Worm (Caenorhabditis elegans): Measurements from ENCODE around the gene R05D3.3.
A peak's percentile ranks its signal among the peaks of the same experiment; 100 is the strongest.

Gene R05D3.3

ce11 chrIII:8320183-8320582 lies 43.6 kb upstream of the R05D3.3 start, which contains the start of gene F10E9.10:
TSS of gene F10E9.10 (minus strand) at chrIII:8320283.
- TF ChIP-seq elt-3 (tag; optimal IDR thresholded peaks at IDR 0.05) (no peak), pqm-1 (tag; optimal IDR thresholded peaks at IDR 0.05) (no peak), nhr-11 (tag; optimal IDR thresholded peaks at IDR 0.05) (no peak), snpc-4 (tag; optimal IDR thresholded peaks at IDR 0.05) (no peak), lsy-12 (tag; optimal IDR thresholded peaks at IDR 0.05) (no peak), daf-12 (tag; optimal IDR thresholded peaks at IDR 0.05) (no peak), nhr-67 (tag; optimal IDR thresholded peaks at IDR 0.05) (no peak)

- no peak for TF ChIP-seq ceh-9 (tag; optimal IDR thresholded peaks at IDR 0.05)
- TF ChIP-seq nhr-23 (tag; optimal IDR thresholded peaks at IDR 0.05): no peak
- no peak for TF ChIP-seq ceh-82 (tag; optimal IDR thresholded peaks at IDR 0.05)
- no peak for TF ChIP-seq nhr-12 (tag; optimal IDR thresholded peaks at IDR 0.05)
- TF ChIP-seq lin-39 (tag; optimal IDR thresholded peaks at IDR 0.05): no peak
- TF ChIP-seq R02D3.7 (tag; optimal IDR thresholded peaks at IDR 0.05): no peak
- TF ChIP-seq nfya-1 (tag; optimal IDR thresholded peaks at IDR 0.05; ENCODE audit: insufficient read depth): peak; percentile 3
Measured at ce11 chrIII:8321225-8321624, 42.6 kb upstream of the R05D3.3 start.

ce11 chrIII:8322645-8323213 lies 41.1 kb upstream of the R05D3.3 start, which contains the start of gene F10E9.1:
TSS of gene F10E9.1 (plus strand) at chrIII:8323163.
- peak; percentile 62 for TF ChIP-seq nhr-11 (tag; optimal IDR thresholded peaks at IDR 0.05)
- no peak for TF ChIP-seq skn-1 (tag; optimal IDR thresholded peaks at IDR 0.05)
- no peak for TF ChIP-seq lin-39 (tag; optimal IDR thresholded peaks at IDR 0.05)

ce11 chrIII:8324412-8324811 lies 39.4 kb upstream of the R05D3.3 start, which contains the start of gene F10E9.12:
TSS of gene F10E9.12 (plus strand) at chrIII:8324542.
- no peak for TF ChIP-seq mml-1 (tag; optimal IDR thresholded peaks at IDR 0.05)
- TF ChIP-seq pqm-1 (tag; optimal IDR thresholded peaks at IDR 0.05): peak; percentile 43
- no peak for TF ChIP-seq egl-5 (tag; optimal IDR thresholded peaks at IDR 0.05)
- no peak for TF ChIP-seq nfya-1 (tag; optimal IDR thresholded peaks at IDR 0.05; ENCODE audit: insufficient read depth)
- peak; percentile 5 for TF ChIP-seq pha-4 (tag; optimal IDR thresholded peaks at IDR 0.05)
- peak; percentile 74 for TF ChIP-seq elt-2 (tag; optimal IDR thresholded peaks at IDR 0.05)

ce11 chrIII:8325574-8326513 lies 38.0 kb upstream of the R05D3.3 start, which contains the start of gene ZC262.13:
TSS of gene ZC262.13 (plus strand) at chrIII:8326214.
- TF ChIP-seq pha-4 (tag; optimal IDR thresholded peaks at IDR 0.05) (peak; percentile 49), elt-2 (tag; optimal IDR thresholded peaks at IDR 0.05) (peak; percentile 91), ceh-28 (tag; optimal IDR thresholded peaks at IDR 0.05) (peak; percentile 24), jun-1 (tag; optimal IDR thresholded peaks at IDR 0.05) (peak; percentile 38), ztf-4 (tag; optimal IDR thresholded peaks at IDR 0.05) (no peak), ama-1 (optimal IDR thresholded peaks at IDR 0.05) (no peak), pqm-1 (tag; optimal IDR thresholded peaks at IDR 0.05) (peak; percentile 70)

- no peak for TF ChIP-seq lin-39 (tag; optimal IDR thresholded peaks at IDR 0.05)
- no peak for TF ChIP-seq nhr-12 (tag; optimal IDR thresholded peaks at IDR 0.05)
- no peak for TF ChIP-seq ZK546.5 (tag; optimal IDR thresholded peaks at IDR 0.05)
Measured at ce11 chrIII:8331211-8331610, 32.6 kb upstream of the R05D3.3 start, which contains the start of gene iglr-2. TSS of gene iglr-2 (minus strand) at chrIII:8331311.

- TF ChIP-seq nhr-23 (tag; optimal IDR thresholded peaks at IDR 0.05) (peak; percentile 5), nfya-1 (tag; optimal IDR thresholded peaks at IDR 0.05; ENCODE audit: insufficient read depth) (peak; percentile 76), nhr-12 (tag; optimal IDR thresholded peaks at IDR 0.05) (no peak), aly-2 (tag; optimal IDR thresholded peaks at IDR 0.05) (no peak), lin-15B (tag; optimal IDR thresholded peaks at IDR 0.05) (peak; percentile 14), pha-4 (tag; optimal IDR thresholded peaks at IDR 0.05) (peak; percentile 63)
Measured at ce11 chrIII:8331779-8332178, 32.0 kb upstream of the R05D3.3 start, which contains the start of the genes mrps-18A and ZC262.2. TSS of gene mrps-18A (minus strand) at chrIII:8331919. TSS of gene ZC262.2 (plus strand) at chrIII:8332062.
